Fruit fly (Drosophila melanogaster) whole organism: Measurements from ENCODE around the gene Rrp46.

ENCODE experiments used
- CG8478 ChIP-seq: fragments of >200 bp; optimal IDR thresholded peaks from 2 replicates; lab custom pipeline; 2018; ENCODE audit warnings: inconsistent platforms
- psq ChIP-seq: fragments of >200 bp; optimal IDR thresholded peaks from 2 replicates; lab custom pipeline; 2017
- usp ChIP-seq: fragments of >200 bp; optimal IDR thresholded peaks from 2 replicates; lab custom pipeline; 2017; ENCODE audit warnings: missing biosample characterization, missing genetic modification characterization, mixed read lengths

- TF ChIP-seq psq (lab: Kevin White, UChicago), result no peak
- TF ChIP-seq CG8478, result no peak
- TF ChIP-seq usp (GFP tag; lab: Kevin White, UChicago), result no peak
Measured at dm6 chr3R:10433408-10433980, 20.4 kb downstream of the Rrp46 start.
